Fruit fly (Drosophila melanogaster): ENCODE data around the gene CG7236.

Gene CG7236

DNA sequence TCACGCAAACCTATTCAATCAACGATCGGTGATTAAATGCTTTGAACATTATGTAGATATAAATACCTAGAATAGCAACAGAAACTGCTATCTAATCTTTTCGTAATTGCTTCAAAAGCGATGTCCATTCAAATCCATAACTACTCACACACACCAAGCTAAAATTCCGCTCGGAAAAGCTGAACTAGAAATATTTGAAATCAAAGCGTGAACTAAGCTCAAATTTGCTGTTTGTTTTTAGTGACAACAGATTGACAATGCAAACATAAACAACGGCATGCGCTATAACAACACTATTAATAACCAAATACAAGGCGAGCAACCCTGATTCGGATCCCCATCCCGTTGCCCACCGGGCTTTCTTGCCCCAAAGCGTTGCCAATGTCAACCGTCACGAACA is at the start of gene CG7236:
Gene CG7236 (plus strand): TSS at position 301 of the 400 bp plus-strand sequence.
- TF ChIP-seq CG8478 (optimal IDR thresholded peaks at IDR 0.05), result no peak

DNA sequence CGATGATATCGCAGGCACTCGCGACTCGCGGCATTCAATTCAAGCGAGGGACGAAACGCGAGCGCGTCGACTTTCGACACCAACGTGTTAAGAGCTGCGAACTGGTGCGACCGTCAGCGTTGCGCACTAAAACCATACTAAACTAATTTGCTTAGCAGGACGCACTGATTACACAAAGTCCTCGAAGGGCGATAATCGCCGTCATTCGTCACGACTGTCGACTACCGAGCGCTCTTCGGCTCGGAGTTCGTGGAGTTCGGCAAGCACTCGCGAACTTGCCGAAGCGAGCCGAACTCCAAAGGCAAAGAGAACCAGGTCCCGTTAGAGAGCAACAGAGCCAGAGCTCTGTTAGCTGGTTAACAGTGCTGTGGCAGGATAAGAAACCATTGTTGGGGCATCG is 47.8 kb upstream of the CG7236 start, which contains the start of gene DIP-theta:
Gene DIP-theta (minus strand): TSS at position 146 of the 400 bp plus-strand sequence.
- TF ChIP-seq CG8478 (optimal IDR thresholded peaks at IDR 0.05), result no peak
- no peak for TF ChIP-seq CTCF (optimal IDR thresholded peaks at IDR 0.05)

DNA sequence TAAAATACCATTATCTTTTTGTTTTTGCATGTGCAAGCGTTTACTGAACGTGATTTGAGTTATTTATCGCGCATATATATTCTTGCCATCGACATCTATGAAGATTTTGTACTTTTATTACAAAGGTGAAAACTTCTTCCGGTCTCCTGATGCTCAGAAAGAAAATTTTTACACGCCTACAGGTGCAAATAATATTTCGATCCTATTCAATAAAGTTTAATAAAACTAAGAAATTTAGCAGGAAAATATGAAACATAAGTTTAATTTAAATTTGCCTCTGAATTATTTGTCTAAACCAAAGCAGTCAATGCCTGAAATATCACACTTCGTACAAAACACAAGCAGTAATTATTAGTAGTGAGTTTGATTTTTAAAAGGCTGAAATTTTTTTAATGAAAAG is 43.6 kb upstream of the CG7236 start, which contains the start of gene Hsp60C:
Gene Hsp60C (plus strand): TSS at position 301 of the 400 bp plus-strand sequence.
- no peak for TF ChIP-seq CG8478 (optimal IDR thresholded peaks at IDR 0.05)
- TF ChIP-seq CTCF (optimal IDR thresholded peaks at IDR 0.05), result no peak

DNA sequence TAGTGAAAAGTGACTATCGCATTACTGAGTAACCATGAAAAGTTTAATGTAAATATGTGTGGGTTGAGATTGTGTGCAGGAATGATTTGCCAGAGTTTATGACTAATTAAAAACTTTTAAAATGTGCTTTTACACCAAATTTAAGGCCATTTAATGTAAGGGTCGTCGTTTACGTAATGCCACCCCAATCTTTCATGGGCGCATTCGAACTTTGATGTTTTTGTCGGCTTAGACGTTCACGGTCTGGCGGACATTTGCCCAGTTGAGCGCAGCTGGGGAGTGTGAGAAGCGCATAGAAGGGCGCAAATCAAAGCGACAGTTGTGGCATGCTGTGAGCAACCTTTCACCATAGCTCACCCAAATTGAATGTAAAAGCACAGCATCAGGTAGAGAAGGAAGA is 27.9 kb upstream of the CG7236 start, which contains the start of gene CG12511:
Gene CG12511 (plus strand): TSS at position 301 of the 400 bp plus-strand sequence.
- TF ChIP-seq CG8478 (optimal IDR thresholded peaks at IDR 0.05), result no peak

DNA sequence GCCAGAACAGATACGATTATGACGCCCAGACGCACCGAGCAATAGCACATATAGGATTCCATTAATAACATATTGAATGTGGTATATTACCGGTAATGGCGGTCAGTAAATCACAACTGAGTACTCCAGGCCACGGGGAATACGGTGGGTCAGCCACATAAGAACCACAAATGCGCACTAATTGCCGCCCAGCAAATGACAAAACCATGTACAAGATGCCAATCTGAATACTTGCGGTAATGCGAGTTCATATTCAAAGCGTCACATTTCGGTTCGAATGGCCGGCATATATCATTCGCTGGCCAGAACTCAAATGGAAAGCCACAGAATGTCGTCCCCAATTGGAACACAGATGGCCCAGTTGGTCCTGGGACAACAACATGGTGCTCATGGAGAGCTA is 10.4 kb downstream of the CG7236 start, which contains the start of the genes CG14007 and CG34011:
Gene CG14007 (minus strand): TSS at position 101 of the 400 bp plus-strand sequence.
Gene CG34011 (plus strand): TSS at position 122 of the 400 bp plus-strand sequence.
- no peak for TF ChIP-seq CTCF (optimal IDR thresholded peaks at IDR 0.05)
- TF ChIP-seq CG8478 (optimal IDR thresholded peaks at IDR 0.05), result no peak

DNA sequence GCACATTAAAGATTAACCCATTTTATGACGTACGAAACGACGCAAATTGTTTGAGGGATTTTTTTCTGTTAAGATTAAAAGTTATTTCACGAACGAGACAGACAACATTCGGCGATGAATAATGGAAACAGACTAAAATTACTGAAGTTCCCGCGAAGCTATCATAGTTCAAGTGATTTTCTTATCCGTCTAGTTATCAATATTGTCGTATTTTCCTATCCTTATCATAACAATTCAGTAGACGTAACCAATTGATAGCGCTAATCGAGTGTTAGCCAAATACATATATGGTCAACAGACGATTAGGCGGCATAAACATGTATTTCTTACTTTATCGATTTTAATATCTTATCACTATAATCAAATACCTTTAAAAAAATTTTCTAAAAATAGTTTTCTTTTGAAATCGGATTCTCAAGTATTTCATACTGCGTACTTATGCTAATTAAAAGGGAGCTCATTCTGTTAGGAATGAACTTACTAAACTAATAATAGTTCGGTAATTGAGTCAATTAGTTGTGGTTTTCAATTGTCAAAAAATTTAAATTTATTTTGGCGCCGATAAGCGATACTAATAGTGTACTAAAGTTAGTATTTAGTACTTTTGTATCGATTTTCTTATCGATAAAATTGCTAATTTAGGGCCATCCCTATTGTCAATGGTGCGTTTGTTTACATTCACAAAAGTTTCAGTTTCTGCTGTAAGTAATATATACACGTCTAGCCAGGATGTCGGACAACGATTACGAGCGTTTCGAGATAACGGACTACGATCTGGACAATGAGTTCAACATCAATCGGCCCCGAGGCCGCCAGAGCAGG is 14.4 kb downstream of the CG7236 start, which contains the start of the genes CG11149 and sip1:
Gene CG11149 (minus strand): TSS at position 493 of the 822 bp plus-strand sequence.
Gene sip1 (plus strand): TSS at position 645 of the 822 bp plus-strand sequence.
- TF ChIP-seq CTCF (optimal IDR thresholded peaks at IDR 0.05) (no peak), CG8478 (optimal IDR thresholded peaks at IDR 0.05) (no peak)

DNA sequence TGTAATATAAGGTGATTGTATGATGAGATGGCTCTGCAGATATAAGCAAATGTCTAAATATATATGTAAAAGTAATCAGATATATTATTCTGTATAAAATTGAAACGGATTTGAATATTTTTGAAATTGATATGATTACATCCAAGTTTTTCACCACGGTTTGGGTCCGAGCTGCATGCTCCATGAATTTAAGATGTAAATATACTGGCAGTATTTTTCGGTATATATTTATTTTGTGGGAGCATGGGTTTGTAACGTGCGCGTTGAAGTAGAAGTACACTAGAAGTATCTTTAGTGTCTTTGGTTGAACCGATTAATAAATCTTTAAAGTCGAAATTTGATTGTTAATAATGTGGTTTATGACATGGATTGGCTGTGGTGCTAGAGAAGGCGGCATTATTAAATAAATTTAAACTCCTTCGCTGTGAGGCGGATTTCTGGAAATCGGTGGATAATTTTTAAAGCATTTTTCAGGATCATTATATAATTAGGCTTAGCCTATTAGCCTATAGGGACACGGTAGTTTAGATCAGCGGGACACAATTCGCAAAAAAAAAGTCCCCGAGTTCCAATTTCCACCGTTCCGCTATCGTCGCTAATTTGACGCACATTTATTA is 17.8 kb downstream of the CG7236 start:
- TF ChIP-seq CTCF (optimal IDR thresholded peaks at IDR 0.05), result peak; percentile 32 to 60
- no peak for TF ChIP-seq CG8478 (optimal IDR thresholded peaks at IDR 0.05)

DNA sequence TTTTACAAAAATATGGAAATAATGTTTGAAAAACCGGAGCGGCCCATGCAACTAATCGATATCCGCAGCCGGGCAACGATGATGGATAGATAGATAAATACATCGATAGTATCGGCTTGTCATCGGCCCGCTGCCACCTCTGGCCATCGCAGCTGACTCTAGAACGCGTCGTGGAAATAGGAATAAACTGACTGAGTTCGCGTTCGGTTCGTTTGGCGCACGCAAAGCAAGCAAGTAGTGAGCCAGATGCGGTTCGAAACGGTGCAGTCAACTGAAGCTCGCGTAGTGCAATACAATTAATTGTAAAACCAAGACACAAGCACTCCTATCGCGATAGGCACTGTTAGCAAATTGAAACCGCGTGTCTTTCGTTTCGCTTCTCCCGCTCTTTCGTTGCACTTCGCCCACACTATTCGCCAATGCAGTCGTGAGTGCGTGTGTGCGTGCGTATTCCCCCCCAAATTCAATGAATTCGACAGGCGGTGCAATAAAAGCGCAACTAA is 18.4 kb downstream of the CG7236 start, which contains the start of gene CG11030:
Gene CG11030 (plus strand): TSS at position 136 of the 503 bp plus-strand sequence.
- peak; percentile 13 to 30 for TF ChIP-seq CTCF (optimal IDR thresholded peaks at IDR 0.05)
- no peak for TF ChIP-seq CG8478 (optimal IDR thresholded peaks at IDR 0.05)

DNA sequence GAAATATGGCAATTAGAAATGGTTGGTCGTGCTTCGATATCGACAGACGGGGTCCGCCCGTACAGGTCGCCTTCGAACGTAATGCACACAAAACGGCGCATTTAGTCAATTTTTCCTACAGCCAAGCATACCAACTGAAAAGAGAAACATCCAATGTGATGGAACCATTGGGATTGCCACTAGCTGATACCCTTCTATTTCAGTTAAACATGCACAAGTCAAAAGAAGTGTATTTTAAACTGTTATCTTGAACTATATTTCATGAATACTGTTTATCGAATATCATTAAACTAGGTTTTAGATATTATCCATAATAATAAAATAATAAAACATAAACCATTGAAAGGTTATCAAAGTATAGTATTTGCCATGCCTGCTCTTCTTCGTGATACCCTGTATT is 19.9 kb downstream of the CG7236 start:
- TF ChIP-seq CTCF (optimal IDR thresholded peaks at IDR 0.05) (no peak), CG8478 (optimal IDR thresholded peaks at IDR 0.05) (no peak)

DNA sequence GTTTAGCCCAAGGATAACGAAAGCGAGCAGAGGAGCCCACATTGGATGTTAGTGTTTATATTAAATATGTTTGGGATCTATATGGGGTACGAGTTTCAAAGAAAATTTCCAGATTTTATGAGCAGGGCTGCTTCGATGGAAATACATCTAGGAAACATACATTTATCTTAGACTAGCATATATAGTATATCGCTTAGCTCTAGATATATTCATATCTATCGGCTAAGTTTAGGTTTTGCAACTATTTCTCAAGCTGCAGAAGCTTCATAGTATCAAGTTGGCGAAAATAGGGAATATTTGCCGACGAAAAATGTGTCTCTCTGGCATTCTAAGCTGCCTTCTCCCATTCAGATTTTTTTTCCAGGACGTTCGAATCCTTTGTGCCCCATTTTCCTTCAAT is 22.5 kb downstream of the CG7236 start, which contains the start of gene CG14006:
Gene CG14006 (minus strand): TSS at position 101 of the 400 bp plus-strand sequence.
- TF ChIP-seq CG8478 (optimal IDR thresholded peaks at IDR 0.05), result no peak
- TF ChIP-seq CTCF (optimal IDR thresholded peaks at IDR 0.05), result no peak

DNA sequence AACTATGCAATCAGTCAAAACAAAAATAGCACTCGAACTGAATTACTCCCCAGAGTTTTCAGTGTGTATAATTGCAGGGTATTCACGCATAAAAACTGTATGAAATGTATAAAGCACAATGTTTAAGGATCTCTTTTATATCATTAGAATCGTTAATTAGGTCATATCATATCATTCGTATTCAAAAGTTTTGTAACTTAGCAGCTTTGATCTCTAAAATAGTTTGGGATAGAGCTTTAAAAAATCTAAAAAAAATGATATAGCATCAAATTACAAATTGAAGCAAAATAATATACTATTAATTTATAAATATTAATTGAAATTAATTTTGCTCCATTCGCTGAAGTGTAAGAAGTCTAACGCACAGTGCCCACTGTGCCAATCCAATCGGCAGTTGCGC is 24.3 kb downstream of the CG7236 start:
- TF ChIP-seq CG8478 (optimal IDR thresholded peaks at IDR 0.05) (no peak), CTCF (optimal IDR thresholded peaks at IDR 0.05) (no peak)

DNA sequence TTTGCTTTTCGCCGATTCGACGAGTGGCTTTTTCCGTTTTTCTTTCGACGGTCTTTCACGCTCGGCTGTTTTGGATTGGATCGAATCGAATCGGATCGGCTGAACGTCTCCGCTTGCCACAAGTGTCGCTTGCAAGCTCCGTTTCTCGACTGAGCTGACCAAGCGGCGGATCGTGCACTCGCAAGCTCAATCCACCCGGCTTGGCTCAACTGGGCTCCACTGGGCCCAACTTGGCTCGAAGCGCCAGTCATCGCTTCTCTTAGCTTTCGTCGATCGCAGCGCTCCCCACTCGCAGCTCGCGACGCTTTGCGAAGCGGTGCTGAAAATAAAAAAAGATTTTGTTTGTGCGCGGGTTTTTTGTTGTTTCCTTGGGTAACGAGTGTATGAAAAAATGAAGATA is 34.6 kb downstream of the CG7236 start:
- no peak for TF ChIP-seq CTCF (optimal IDR thresholded peaks at IDR 0.05)

DNA sequence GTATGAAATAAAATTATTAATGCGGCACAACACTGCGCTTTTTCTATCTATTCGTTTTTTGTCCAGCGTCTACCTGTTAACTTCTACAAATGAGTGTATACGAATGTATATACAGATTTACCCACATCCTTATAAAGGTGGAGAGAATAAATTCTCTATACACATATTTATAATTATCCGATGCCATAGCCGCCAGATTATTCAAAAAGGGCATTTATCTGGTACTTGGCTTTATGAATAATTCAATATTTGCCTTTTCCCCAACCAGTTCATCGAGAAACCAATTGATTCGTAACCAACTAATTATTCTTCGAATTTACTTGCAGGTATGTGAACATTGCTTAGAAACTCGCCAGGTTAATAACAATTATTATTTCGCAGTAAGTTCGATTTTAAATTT is 35.0 kb downstream of the CG7236 start, which contains the start of gene CG11147:
Gene CG11147 (minus strand): TSS at position 101 of the 400 bp plus-strand sequence.
- TF ChIP-seq CTCF (optimal IDR thresholded peaks at IDR 0.05), result no peak
- TF ChIP-seq CG8478 (optimal IDR thresholded peaks at IDR 0.05), result no peak

DNA sequence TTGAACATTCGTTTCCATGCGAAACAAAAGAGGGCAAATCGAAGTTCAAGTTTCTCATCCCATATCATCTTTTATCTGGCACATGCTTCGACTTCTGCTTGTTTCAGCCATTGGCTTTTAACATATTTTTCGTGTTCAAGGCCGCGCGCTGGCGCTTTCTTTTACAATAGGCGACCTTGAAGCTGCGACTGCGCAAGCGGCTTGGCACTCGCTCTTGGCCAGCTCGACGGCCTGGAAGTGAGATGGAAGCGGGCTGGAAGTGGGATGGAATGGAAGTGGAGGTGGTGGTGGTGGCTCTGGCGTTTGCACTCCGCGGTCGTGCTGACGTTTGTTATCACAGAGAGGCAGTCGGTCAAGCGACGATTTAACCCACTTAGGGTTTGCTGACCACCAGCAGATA is 36.3 kb downstream of the CG7236 start:
- TF ChIP-seq CTCF (optimal IDR thresholded peaks at IDR 0.05) (no peak), CG8478 (optimal IDR thresholded peaks at IDR 0.05) (no peak)

DNA sequence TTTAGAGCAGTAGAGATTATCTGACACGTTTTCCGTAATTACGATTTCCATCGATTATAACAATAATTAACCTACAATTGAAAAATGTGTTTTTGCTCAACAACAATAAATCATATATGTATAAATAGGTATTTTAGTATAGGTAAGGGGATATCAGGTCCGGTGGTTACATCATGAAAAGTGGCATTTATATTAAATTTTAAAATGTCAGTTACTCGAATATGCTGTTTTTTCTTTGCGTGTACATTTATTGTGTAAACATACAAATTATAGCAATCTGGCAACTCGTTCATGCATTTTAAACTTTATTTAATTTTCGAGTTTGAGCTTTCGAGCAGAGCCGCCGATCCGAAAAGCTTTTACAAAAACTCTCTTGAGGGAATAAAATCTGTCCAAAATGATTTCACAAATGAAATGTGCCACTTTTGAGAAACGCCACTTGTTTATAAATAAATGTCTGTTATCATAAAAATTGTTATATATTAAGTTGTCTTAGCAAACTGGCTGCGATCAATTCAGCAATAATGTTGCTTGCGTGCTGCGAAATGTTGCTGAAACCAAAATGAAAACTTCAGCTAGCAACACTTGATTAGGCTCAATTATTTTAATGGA is 37.5 kb downstream of the CG7236 start:
- no peak for TF ChIP-seq CG8478 (optimal IDR thresholded peaks at IDR 0.05)
- no peak for TF ChIP-seq CTCF (optimal IDR thresholded peaks at IDR 0.05)
